Worm (Caenorhabditis elegans) whole organism, L1 larva: ENCODE results near the gene htp-2.

Experiments used
- C04F5.9 ChIP-seq: sonication (generic microtip); optimal IDR thresholded peaks from 2 replicates; lab custom pipeline; 2016; ENCODE audit warnings: missing genetic modification characterization, missing compliant biosample characterization
- C16A3.4 ChIP-seq: fragments of 150-350 bp; optimal IDR thresholded peaks from 2 replicates; lab custom pipeline; 2014; ENCODE audit warnings: missing biosample characterization, missing genetic modification characterization
- F16B12.6 ChIP-seq: fragments of 150-350 bp; optimal IDR thresholded peaks from 2 replicates; lab custom pipeline; 2014; ENCODE audit warnings: missing biosample characterization, missing genetic modification characterization
- aha-1 ChIP-seq: fragments of 150-350 bp; optimal IDR thresholded peaks from 2 replicates; lab custom pipeline; 2014; ENCODE audit warnings: missing biosample characterization, missing genetic modification characterization
- aly-2 ChIP-seq: fragments of 150-350 bp; optimal IDR thresholded peaks from 2 replicates; lab custom pipeline; 2014; ENCODE audit warnings: missing biosample characterization, missing genetic modification characterization
- blmp-1 ChIP-seq: fragments of 150-350 bp; optimal IDR thresholded peaks from 2 replicates; lab custom pipeline; 2014; ENCODE audit warnings: missing biosample characterization, missing genetic modification characterization
- ceh-8 ChIP-seq: fragments of 200-800 bp; sonication (Bioruptor generic); optimal IDR thresholded peaks from 2 replicates; lab custom pipeline; 2018; ENCODE audit warnings: mild to moderate bottlenecking, missing genetic modification characterization, moderate library complexity, missing compliant biosample characterization
- ceh-82 ChIP-seq, 3 experiments: fragments of 150-350 bp in 1 of 3; sonication (generic microtip) in 2 of 3; optimal IDR thresholded peaks; 2 replicates each; lab custom pipeline; 2014 to 2017; ENCODE audit warnings: missing biosample characterization in 3 of 3, missing genetic modification characterization in 3 of 3
- ceh-88 ChIP-seq: fragments of 200-800 bp; sonication (Bioruptor generic); IDR thresholded peaks from 2 replicates; pipeline ENCODE4 v1.3.6; 2022; ENCODE audit warnings: missing genetic modification characterization, missing compliant biosample characterization
- ces-1 ChIP-seq: fragments of 150-350 bp; optimal IDR thresholded peaks from 2 replicates; lab custom pipeline; 2014; ENCODE audit warnings: missing biosample characterization, missing genetic modification reagents, missing genetic modification characterization
- dpl-1 ChIP-seq, 3 experiments: fragments of 150-350 bp in 2 of 3; sonication (generic microtip) in 1 of 3; optimal IDR thresholded peaks; 2 replicates each; lab custom pipeline; 2014 to 2017; ENCODE audit warnings: missing biosample characterization in 3 of 3, missing genetic modification characterization in 3 of 3, missing genetic modification reagents in 3 of 3
- dsc-1 ChIP-seq: sonication (generic microtip); optimal IDR thresholded peaks from 2 replicates; lab custom pipeline; 2016; ENCODE audit warnings: mild to moderate bottlenecking, missing genetic modification characterization, missing compliant biosample characterization
- efl-1 ChIP-seq, 4 experiments: fragments of 150-350 bp; optimal IDR thresholded peaks in 3 of 4; peaks in 1 of 4; 1 replicate in 1 of 4; 2 replicates in 3 of 4; lab custom pipeline; 2014; ENCODE audit warnings: missing biosample characterization in 2 of 4, missing genetic modification characterization in 2 of 4, missing genetic modification reagents in 2 of 4
- efl-3 ChIP-seq: fragments of 200-800 bp; sonication (Bioruptor generic); optimal IDR thresholded peaks from 2 replicates; lab custom pipeline; 2018; ENCODE audit warnings: mild to moderate bottlenecking, missing genetic modification characterization, missing compliant biosample characterization
- egl-27 ChIP-seq, 2 experiments: fragments of 150-350 bp in 1 of 2; sonication (generic microtip); optimal IDR thresholded peaks; 3 replicates each; lab custom pipeline; 2017 to 2018; ENCODE audit warnings: missing biosample characterization in 2 of 2, missing genetic modification characterization in 2 of 2, missing genetic modification reagents in 2 of 2
- elt-3 ChIP-seq, 6 experiments: fragments of 150-350 bp in 1 of 6; sonication (generic microtip); optimal IDR thresholded peaks; 2 replicates each; lab custom pipeline; 2017 to 2018; ENCODE audit warnings: missing biosample characterization in 6 of 6, missing genetic modification characterization in 6 of 6, inconsistent platforms in 1 of 6
- fkh-8 ChIP-seq: sonication (generic microtip); optimal IDR thresholded peaks from 2 replicates; lab custom pipeline; 2016; ENCODE audit warnings: mild to moderate bottlenecking, missing genetic modification characterization, missing compliant biosample characterization
- fos-1 ChIP-seq: fragments of 150-350 bp; optimal IDR thresholded peaks from 2 replicates; lab custom pipeline; 2014; ENCODE audit warnings: missing biosample characterization, missing genetic modification characterization
- grh-1 ChIP-seq: fragments of 200-800 bp; sonication (Bioruptor generic); IDR thresholded peaks from 2 replicates; pipeline ENCODE4 v1.3.6; 2022; ENCODE audit warnings: missing genetic modification reagents, missing genetic modification characterization, missing compliant biosample characterization
- irx-1 ChIP-seq: sonication (generic microtip); optimal IDR thresholded peaks from 2 replicates; lab custom pipeline; 2016; ENCODE audit warnings: missing genetic modification characterization, missing compliant biosample characterization
- isw-1 ChIP-seq: fragments of 200-800 bp; sonication (Bioruptor generic); IDR thresholded peaks from 2 replicates; pipeline ENCODE4 v1.3.6; 2022; ENCODE audit warnings: missing genetic modification characterization, missing compliant biosample characterization
- lin-13 ChIP-seq: fragments of 150-350 bp; optimal IDR thresholded peaks from 2 replicates; lab custom pipeline; 2014; ENCODE audit warnings: missing biosample characterization, missing genetic modification reagents, missing genetic modification characterization
- lin-15B ChIP-seq: fragments of 150-350 bp; sonication (generic microtip); optimal IDR thresholded peaks from 3 replicates; lab custom pipeline; 2014; ENCODE audit warnings: missing biosample characterization, missing genetic modification characterization
- lin-35 ChIP-seq, 2 experiments: fragments of 150-350 bp; optimal IDR thresholded peaks; 2 replicates each; lab custom pipeline; 2014; ENCODE audit warnings: missing biosample characterization in 2 of 2, missing genetic modification characterization in 2 of 2, missing genetic modification reagents in 2 of 2
- lir-3 ChIP-seq: sonication (generic microtip); optimal IDR thresholded peaks from 2 replicates; lab custom pipeline; 2016; ENCODE audit warnings: mild to moderate bottlenecking, missing genetic modification characterization, moderate library complexity, missing compliant biosample characterization; ENCODE audit not compliant: poor library complexity
- lsy-2 ChIP-seq, 2 experiments: fragments of 150-350 bp; optimal IDR thresholded peaks; 2 replicates each; lab custom pipeline; 2014; ENCODE audit warnings: missing biosample characterization in 2 of 2, missing genetic modification characterization in 2 of 2
- mab-9 ChIP-seq: fragments of 200-800 bp; sonication (Bioruptor generic); IDR thresholded peaks from 2 replicates; pipeline ENCODE4 v1.3.6; 2022; ENCODE audit warnings: missing genetic modification reagents, missing genetic modification characterization, missing compliant biosample characterization
- mdl-1 ChIP-seq, 2 experiments: fragments of 150-350 bp; optimal IDR thresholded peaks; 2 replicates each; lab custom pipeline; 2014 to 2017; ENCODE audit warnings: missing biosample characterization in 2 of 2, missing genetic modification characterization in 2 of 2, inconsistent platforms in 1 of 2
- mep-1 ChIP-seq: fragments of 150-350 bp; optimal IDR thresholded peaks from 2 replicates; lab custom pipeline; 2014; ENCODE audit warnings: missing biosample characterization, missing genetic modification characterization
- nhr-11 ChIP-seq: fragments of 150-350 bp; optimal IDR thresholded peaks from 2 replicates; lab custom pipeline; 2014; ENCODE audit warnings: missing biosample characterization, missing genetic modification characterization
- nhr-19 ChIP-seq: fragments of 200-800 bp; sonication (Bioruptor generic); conservative IDR thresholded peaks from 2 replicates; pipeline ENCODE4 v1.3.6; 2022; ENCODE audit warnings: missing genetic modification characterization, missing compliant biosample characterization
- nhr-20 ChIP-seq: sonication (generic microtip); optimal IDR thresholded peaks from 2 replicates; lab custom pipeline; 2016; ENCODE audit warnings: mild to moderate bottlenecking, missing genetic modification characterization, missing compliant biosample characterization
- nhr-47 ChIP-seq: sonication (generic microtip); optimal IDR thresholded peaks from 2 replicates; lab custom pipeline; 2016; ENCODE audit warnings: mild to moderate bottlenecking, missing genetic modification characterization, moderate library complexity, missing compliant biosample characterization
- nhr-71 ChIP-seq: sonication (generic microtip); optimal IDR thresholded peaks from 2 replicates; lab custom pipeline; 2016; ENCODE audit warnings: mild to moderate bottlenecking, missing genetic modification characterization, moderate library complexity, missing compliant biosample characterization
- nhr-77 ChIP-seq: fragments of 150-350 bp; optimal IDR thresholded peaks from 2 replicates; lab custom pipeline; 2014; ENCODE audit warnings: missing biosample characterization, missing genetic modification characterization
- nhr-85 ChIP-seq: sonication (generic microtip); peaks from one replicate; lab custom pipeline; 2016; ENCODE audit warnings: missing genetic modification characterization, inconsistent platforms, missing compliant biosample characterization
- nhr-90 ChIP-seq: sonication (generic microtip); optimal IDR thresholded peaks from 2 replicates; lab custom pipeline; 2016; ENCODE audit warnings: mild to moderate bottlenecking, missing genetic modification characterization, missing compliant biosample characterization; ENCODE audit not compliant: poor library complexity
- rnt-1 ChIP-seq: sonication (generic microtip); optimal IDR thresholded peaks from 2 replicates; lab custom pipeline; 2016; ENCODE audit warnings: mild to moderate bottlenecking, missing genetic modification characterization, moderate library complexity, missing compliant biosample characterization
- skn-1 ChIP-seq: fragments of 150-350 bp; optimal IDR thresholded peaks from 2 replicates; lab custom pipeline; 2014; ENCODE audit warnings: missing biosample characterization, missing genetic modification characterization
- snpc-4 ChIP-seq: fragments of 150-350 bp; optimal IDR thresholded peaks from 2 replicates; lab custom pipeline; 2014; ENCODE audit warnings: missing biosample characterization, missing genetic modification characterization
- snu-23 ChIP-seq: sonication (generic microtip); optimal IDR thresholded peaks from 2 replicates; lab custom pipeline; 2016; ENCODE audit warnings: missing genetic modification characterization, missing compliant biosample characterization
- sox-4 ChIP-seq: sonication (generic microtip); optimal IDR thresholded peaks from 2 replicates; lab custom pipeline; 2016; ENCODE audit warnings: missing genetic modification characterization, missing compliant biosample characterization
- swsn-7 ChIP-seq: sonication (generic microtip); optimal IDR thresholded peaks from 2 replicates; lab custom pipeline; 2016; ENCODE audit warnings: missing genetic modification characterization, missing compliant biosample characterization
- tbx-2 ChIP-seq: sonication (generic microtip); optimal IDR thresholded peaks from 2 replicates; lab custom pipeline; 2016; ENCODE audit warnings: missing genetic modification characterization, missing compliant biosample characterization
- tlp-1 ChIP-seq: fragments of 150-350 bp; optimal IDR thresholded peaks from 2 replicates; lab custom pipeline; 2014; ENCODE audit warnings: missing biosample characterization, missing genetic modification characterization
- unc-130 ChIP-seq: fragments of 150-350 bp; optimal IDR thresholded peaks from 2 replicates; lab custom pipeline; 2017; ENCODE audit warnings: missing biosample characterization, missing genetic modification characterization, inconsistent platforms
- unc-30 ChIP-seq: sonication (generic microtip); optimal IDR thresholded peaks from 2 replicates; lab custom pipeline; 2017; ENCODE audit warnings: missing biosample characterization, missing genetic modification characterization
- unc-86 ChIP-seq: sonication (generic microtip); optimal IDR thresholded peaks from 2 replicates; lab custom pipeline; 2016; ENCODE audit warnings: missing genetic modification characterization, missing compliant biosample characterization
- vab-15 ChIP-seq: sonication (generic microtip); optimal IDR thresholded peaks from 2 replicates; lab custom pipeline; 2017; ENCODE audit warnings: missing genotype, mild to moderate bottlenecking, missing genetic modification characterization, missing compliant biosample characterization
- xbp-1 ChIP-seq: sonication (generic microtip); optimal IDR thresholded peaks from 2 replicates; lab custom pipeline; 2016; ENCODE audit warnings: missing genetic modification characterization, missing compliant biosample characterization
- ztf-11 ChIP-seq, 2 experiments: sonication (generic microtip); optimal IDR thresholded peaks; 2 replicates each; lab custom pipeline; 2016 to 2017; ENCODE audit warnings: missing genetic modification characterization in 2 of 2, missing biosample characterization in 1 of 2, missing compliant biosample characterization in 1 of 2

htp-2 gene

ce11 chrIV:6415149-6415548 lies 4.2 kb upstream of the htp-2 start, which contains the start of gene exos-2:
Gene exos-2, plus strand, starts transcription at chrIV:6415478.
- TF ChIP-seq efl-3 (GFP tag; lab: Kevin White, UChicago): no peak
- peak; percentile 55 for TF ChIP-seq nhr-77 (tag; lab: Kevin White, UChicago)
- peak; percentile 65 for TF ChIP-seq mep-1 (tag; lab: Kevin White, UChicago)
- peak; percentile 61 for TF ChIP-seq F16B12.6 (tag; lab: Kevin White, UChicago)
- peak; percentile 65 for TF ChIP-seq xbp-1 (tag; lab: Kevin White, UChicago)
- peak; percentile 75 to 87 for TF ChIP-seq lsy-2 (tag; optimal IDR thresholded peaks at IDR 0.05; lab: Kevin White, UChicago)
- TF ChIP-seq snpc-4 (tag; lab: Kevin White, UChicago): no peak
- peak; percentile 53 to 75 (median 55) for TF ChIP-seq ceh-82 (tag; optimal IDR thresholded peaks at IDR 0.05; lab: Kevin White, UChicago)
- TF ChIP-seq dpl-1 (GFP tag; optimal IDR thresholded peaks at IDR 0.05; lab: Kevin White, UChicago): peak; percentile 95 to 97 (median 96)
- TF ChIP-seq tbx-2 (tag; lab: Kevin White, UChicago): peak; percentile 60
- peak; percentile 60 for TF ChIP-seq unc-86 (tag; lab: Kevin White, UChicago)
- TF ChIP-seq ceh-8 (GFP tag; lab: Kevin White, UChicago): peak; percentile 22
- peak; percentile 77 for TF ChIP-seq nhr-71 (tag; lab: Kevin White, UChicago)
- peak; percentile 80 for TF ChIP-seq rnt-1
- no peak for TF ChIP-seq nhr-11
- peak; percentile 53 for TF ChIP-seq aly-2
- no peak for TF ChIP-seq ces-1 (GFP tag; lab: Kevin White, UChicago)
- TF ChIP-seq tlp-1: no peak
- peak; percentile 47 for TF ChIP-seq dsc-1 (tag; lab: Kevin White, UChicago)
- TF ChIP-seq vab-15 (tag; lab: Kevin White, UChicago): no peak
- peak; percentile 19 for TF ChIP-seq C04F5.9 (tag; lab: Kevin White, UChicago)
- TF ChIP-seq mab-9: no peak
- peak; percentile 50; the same call in 1 of the 2 replicates for TF ChIP-seq nhr-19
- peak; percentile 69 for TF ChIP-seq isw-1
- TF ChIP-seq irx-1 (tag; lab: Kevin White, UChicago): peak; percentile 41
- peak; percentile 6 for TF ChIP-seq fos-1 (tag; lab: Kevin White, UChicago)
- TF ChIP-seq nhr-90 (tag; lab: Kevin White, UChicago): peak; percentile 49
- TF ChIP-seq nhr-85: peak; percentile 76
- peak; percentile 70 for TF ChIP-seq C16A3.4 (tag; lab: Kevin White, UChicago)
- TF ChIP-seq unc-130 (tag; lab: Kevin White, UChicago): peak; percentile 81
- no peak for TF ChIP-seq egl-27 (tag; optimal IDR thresholded peaks at IDR 0.05; lab: Kevin White, UChicago)
- TF ChIP-seq nhr-20 (tag; lab: Kevin White, UChicago): peak; percentile 62
- TF ChIP-seq grh-1 (GFP tag; lab: Robert Waterston, UW): peak; percentile 19; the same call in 1 of the 2 replicates
- peak; percentile 85 to 97 for TF ChIP-seq efl-1 (optimal IDR thresholded peaks at IDR 0.05; lab: Kevin White, UChicago)
- peak; percentile 97 to 99 for TF ChIP-seq efl-1 (GFP tag; optimal IDR thresholded peaks at IDR 0.05 in 1 of 2; lab: Kevin White, UChicago)
- no peak for TF ChIP-seq unc-30 (tag; lab: Kevin White, UChicago)
- TF ChIP-seq sox-4 (tag; lab: Kevin White, UChicago): no peak
- TF ChIP-seq ceh-88 (GFP tag; lab: Robert Waterston, UW): peak; percentile 32; the same call in 1 of the 2 replicates
- TF ChIP-seq aha-1 (tag; lab: Kevin White, UChicago): no peak
- peak; percentile 13 for TF ChIP-seq lir-3
- TF ChIP-seq lin-15B: peak; percentile 73
- TF ChIP-seq lin-35 (GFP tag; optimal IDR thresholded peaks at IDR 0.05; lab: Kevin White, UChicago): peak; percentile 98 to 99
- TF ChIP-seq blmp-1 (tag; lab: Kevin White, UChicago): no peak
- TF ChIP-seq lin-13 (GFP tag; lab: Kevin White, UChicago): peak; percentile 54
- peak; percentile 63 for TF ChIP-seq swsn-7 (tag; lab: Kevin White, UChicago)
- TF ChIP-seq nhr-47 (tag; lab: Kevin White, UChicago): peak; percentile 77
- peak; percentile 36 for TF ChIP-seq skn-1 (tag; lab: Kevin White, UChicago)
- peak; percentile 73 for TF ChIP-seq snu-23 (GFP tag; lab: Kevin White, UChicago)
- no peak for TF ChIP-seq fkh-8 (tag; lab: Kevin White, UChicago)
- peak in 1 of 6 experiments; percentile 34 for TF ChIP-seq elt-3 (tag; optimal IDR thresholded peaks at IDR 0.05; lab: Kevin White, UChicago)
- peak in 1 of 2 experiments; percentile 13 for TF ChIP-seq mdl-1 (tag; optimal IDR thresholded peaks at IDR 0.05; lab: Kevin White, UChicago)
- TF ChIP-seq ztf-11 (tag; optimal IDR thresholded peaks at IDR 0.05; lab: Kevin White, UChicago): peak in 1 of 2 experiments; percentile 9
